Worm (Caenorhabditis elegans) whole organism, L4/young adult: ENCODE results near the gene C05D11.8.

Experiments used
- W03F9.2 ChIP-seq: fragments of 150-350 bp; optimal IDR thresholded peaks from 2 replicates; lab custom pipeline; 2014; ENCODE audit warnings: missing biosample characterization, missing genetic modification characterization
- him-1 ChIP-seq: sonication (generic microtip); optimal IDR thresholded peaks from 2 replicates; lab custom pipeline; 2016; ENCODE audit warnings: missing genotype, missing genetic modification reagents, missing genetic modification characterization, missing compliant biosample characterization

ce11 chrIII:6402810-6403209, 24.3 kb downstream of the C05D11.8 start:
- TF ChIP-seq him-1 (tag; lab: Kevin White, UChicago) (no peak), W03F9.2 (tag; lab: Kevin White, UChicago) (no peak)
